Worm (Caenorhabditis elegans): Measurements from ENCODE around the gene F09F9.2.

ce11 chrX:4159929-4160328, 48.7 kb upstream of the F09F9.2 start:
- TF ChIP-seq unc-62 (GFP tag; optimal IDR thresholded peaks at IDR 0.05) (no peak), zag-1 (tag; optimal IDR thresholded peaks at IDR 0.05) (no peak), pqm-1 (tag; optimal IDR thresholded peaks at IDR 0.05) (no peak), tbx-2 (tag; optimal IDR thresholded peaks at IDR 0.05) (no peak), nhr-237 (tag; optimal IDR thresholded peaks at IDR 0.05) (no peak), fos-1 (tag; optimal IDR thresholded peaks at IDR 0.05) (no peak)
